Worm (Caenorhabditis elegans): Measurements from ENCODE around the gene ZK662.5.

Gene ZK662.5

DNA sequence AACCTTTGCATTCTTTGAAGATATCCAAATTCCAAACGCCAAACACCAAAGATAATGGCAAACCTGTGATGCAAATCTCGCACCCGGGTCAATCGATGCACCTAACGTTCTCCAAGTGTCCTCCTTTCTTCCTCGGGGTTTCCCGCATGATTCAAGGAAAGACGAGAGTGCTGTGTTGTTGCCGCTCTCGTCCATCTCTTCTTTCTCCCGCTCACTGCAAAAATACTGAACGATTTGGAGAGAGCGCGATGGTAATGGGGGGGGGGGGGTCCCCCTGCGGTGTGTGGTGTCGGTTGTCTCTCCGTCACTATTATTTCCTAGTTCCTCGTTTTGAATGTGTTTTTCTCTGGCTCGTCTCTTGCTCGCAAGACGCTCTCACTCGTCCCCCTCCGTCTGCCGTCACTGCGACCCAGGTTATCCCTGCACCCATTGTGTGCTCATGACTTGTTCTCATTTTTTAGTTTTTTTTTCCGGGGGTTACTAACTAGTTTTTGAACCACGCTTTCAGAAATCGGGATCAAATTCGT lies 14.0 kb upstream of the ZK662.5 start (continued):
- TF ChIP-seq ztf-11 (tag; optimal IDR thresholded peaks at IDR 0.05) (no peak), ZK546.5 (tag; optimal IDR thresholded peaks at IDR 0.05) (no peak), unc-39 (tag; optimal IDR thresholded peaks at IDR 0.05) (no peak), nhr-25 (tag; optimal IDR thresholded peaks at IDR 0.05) (peak; percentile 51)

DNA sequence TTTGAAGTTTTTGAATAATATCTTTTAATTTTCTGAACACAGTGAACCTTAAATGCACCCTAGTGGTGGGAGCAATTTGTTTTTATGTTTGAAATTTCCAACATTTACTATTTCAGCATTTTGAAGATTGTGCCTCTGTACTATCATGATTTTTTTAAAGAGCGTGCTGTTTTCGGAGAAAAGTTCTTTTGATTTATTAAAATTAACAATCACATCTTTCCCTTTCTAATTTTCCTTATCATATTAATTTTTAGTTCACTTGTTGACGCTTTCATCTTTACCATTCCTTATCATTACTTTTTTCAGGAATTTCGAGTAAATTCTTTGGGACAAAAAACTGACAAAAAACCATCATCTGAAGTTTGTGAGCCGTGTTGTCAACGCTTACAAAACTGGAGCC lies 13.5 kb upstream of the ZK662.5 start, which contains the start of gene nhr-48:
TSS of gene nhr-48 (plus strand) at position 301 of the 400 bp plus-strand sequence.
- TF ChIP-seq mab-5 (tag; optimal IDR thresholded peaks at IDR 0.05) (no peak), F13H6.1 (tag; optimal IDR thresholded peaks at IDR 0.05) (no peak)

DNA sequence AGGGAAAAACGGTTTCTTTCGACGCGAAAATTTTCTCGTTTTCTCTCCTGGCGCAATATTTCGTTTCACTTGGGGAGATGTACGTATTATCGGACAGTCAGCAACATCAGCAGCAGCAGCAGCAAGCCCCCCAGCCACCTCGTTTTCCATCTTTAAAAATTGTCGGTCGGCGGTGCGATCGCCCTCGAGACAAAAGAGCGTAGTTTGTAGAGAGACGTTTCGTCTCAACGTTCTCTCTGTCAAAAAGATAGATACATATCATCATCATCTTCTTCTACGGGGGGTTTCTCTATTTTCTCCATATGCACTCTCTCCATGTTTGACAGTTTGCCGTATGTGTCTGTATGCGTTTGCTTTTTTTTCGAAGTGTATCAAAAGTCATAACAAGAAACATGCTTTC lies 11.9 kb upstream of the ZK662.5 start:
- TF ChIP-seq R02D3.7 (tag; optimal IDR thresholded peaks at IDR 0.05) (no peak), crh-2 (tag; optimal IDR thresholded peaks at IDR 0.05) (peak; percentile 61), nhr-129 (tag; optimal IDR thresholded peaks at IDR 0.05) (peak; percentile 71), nhr-6 (tag; optimal IDR thresholded peaks at IDR 0.05) (no peak), sem-4 (tag; optimal IDR thresholded peaks at IDR 0.05) (peak; percentile 5), lin-39 (tag; optimal IDR thresholded peaks at IDR 0.05) (no peak), sma-3 (GFP tag; optimal IDR thresholded peaks at IDR 0.05) (peak; percentile 61), nhr-21 (tag; optimal IDR thresholded peaks at IDR 0.05) (peak; percentile 80), fos-1 (tag; optimal IDR thresholded peaks at IDR 0.05) (peak; percentile 57), unc-39 (tag; optimal IDR thresholded peaks at IDR 0.05) (no peak), blmp-1 (tag; optimal IDR thresholded peaks at IDR 0.05; ENCODE audit: insufficient read depth) (peak; percentile 71), nhr-10 (tag; optimal IDR thresholded peaks at IDR 0.05) (no peak), unc-55 (GFP tag; optimal IDR thresholded peaks at IDR 0.05) (no peak), zag-1 (tag; optimal IDR thresholded peaks at IDR 0.05) (no peak), skn-1 (tag; optimal IDR thresholded peaks at IDR 0.05) (no peak), mbf-1 (tag; optimal IDR thresholded peaks at IDR 0.05) (no peak), nhr-237 (tag; optimal IDR thresholded peaks at IDR 0.05) (no peak), lin-11 (tag; optimal IDR thresholded peaks at IDR 0.05) (no peak), peb-1 (tag; optimal IDR thresholded peaks at IDR 0.05) (no peak), dmd-4 (tag; optimal IDR thresholded peaks at IDR 0.05) (no peak), ztf-4 (tag; optimal IDR thresholded peaks at IDR 0.05) (no peak), ztf-1 (GFP tag; conservative IDR thresholded peaks at IDR 0.05) (no peak), ZK546.5 (tag; optimal IDR thresholded peaks at IDR 0.05) (no peak), egl-27 (tag; optimal IDR thresholded peaks at IDR 0.05) (peak; percentile 3), unc-62 (GFP tag; optimal IDR thresholded peaks at IDR 0.05) (no peak), C34F6.9 (tag; optimal IDR thresholded peaks at IDR 0.05) (no peak), aly-2 (tag; optimal IDR thresholded peaks at IDR 0.05) (no peak), mdl-1 (tag; optimal IDR thresholded peaks at IDR 0.05) (peak; percentile 38 to 87), ztf-11 (tag; optimal IDR thresholded peaks at IDR 0.05) (no peak), alr-1 (tag; optimal IDR thresholded peaks at IDR 0.05) (no peak), ceh-82 (tag; optimal IDR thresholded peaks at IDR 0.05) (no peak), F13H6.1 (tag; optimal IDR thresholded peaks at IDR 0.05) (peak; percentile 24), Y55F3AM.14 (GFP tag; optimal IDR thresholded peaks at IDR 0.05) (no peak), gmeb-1 (tag; optimal IDR thresholded peaks at IDR 0.05) (peak; percentile 28), lin-13 (GFP tag; optimal IDR thresholded peaks at IDR 0.05) (no peak), sma-9 (GFP tag; optimal IDR thresholded peaks at IDR 0.05) (peak; percentile 91), sma-9 (tag; optimal IDR thresholded peaks at IDR 0.05) (no peak), nhr-25 (tag; optimal IDR thresholded peaks at IDR 0.05) (peak; percentile 61), elt-3 (tag; optimal IDR thresholded peaks at IDR 0.05) (no peak), snpc-4 (tag; optimal IDR thresholded peaks at IDR 0.05) (no peak), mab-5 (tag; optimal IDR thresholded peaks at IDR 0.05) (no peak), ama-1 (optimal IDR thresholded peaks at IDR 0.05) (no peak), elt-1 (tag; optimal IDR thresholded peaks at IDR 0.05) (no peak), nhr-12 (tag; optimal IDR thresholded peaks at IDR 0.05) (no peak), nhr-23 (tag; optimal IDR thresholded peaks at IDR 0.05) (no peak), ceh-16 (tag; optimal IDR thresholded peaks at IDR 0.05) (no peak), nhr-11 (tag; optimal IDR thresholded peaks at IDR 0.05) (no peak), nhr-77 (tag; optimal IDR thresholded peaks at IDR 0.05) (no peak), lsy-2 (tag; optimal IDR thresholded peaks at IDR 0.05) (no peak)
